Worm (Caenorhabditis elegans) whole organism, L1 larva: Measurements from ENCODE around the gene Y66D12A.24.

Experiments used
- Y116A8C.19 ChIP-seq: sonication (generic microtip); optimal IDR thresholded peaks from 2 replicates; lab custom pipeline; 2016; ENCODE audit warnings: missing compliant biosample characterization, missing genetic modification characterization, borderline replicate concordance
- ama-1 ChIP-seq: fragments of 150-350 bp; optimal IDR thresholded peaks from 2 replicates; lab custom pipeline; 2014
- blmp-1 ChIP-seq: fragments of 150-350 bp; optimal IDR thresholded peaks from 2 replicates; lab custom pipeline; 2014; ENCODE audit warnings: missing biosample characterization, missing genetic modification characterization
- efl-1 ChIP-seq, 4 experiments: fragments of 150-350 bp; optimal IDR thresholded peaks in 3 of 4; peaks in 1 of 4; 1 replicate in 1 of 4; 2 replicates in 3 of 4; lab custom pipeline; 2014; ENCODE audit warnings: missing biosample characterization in 2 of 4, missing genetic modification characterization in 2 of 4, missing genetic modification reagents in 2 of 4
- egl-27 ChIP-seq, 2 experiments: fragments of 150-350 bp in 1 of 2; sonication (generic microtip); optimal IDR thresholded peaks; 3 replicates each; lab custom pipeline; 2017 to 2018; ENCODE audit warnings: missing biosample characterization in 2 of 2, missing genetic modification characterization in 2 of 2, missing genetic modification reagents in 2 of 2
- fkh-10 ChIP-seq: sonication (generic microtip); optimal IDR thresholded peaks from 2 replicates; lab custom pipeline; 2017; ENCODE audit warnings: missing biosample characterization, missing genetic modification reagents, missing genetic modification characterization
- isw-1 ChIP-seq: fragments of 200-800 bp; sonication (Bioruptor generic); IDR thresholded peaks from 2 replicates; pipeline ENCODE4 v1.3.6; 2022; ENCODE audit warnings: missing genetic modification characterization, missing compliant biosample characterization
- lin-14 ChIP-seq: fragments of 200-800 bp; sonication (Bioruptor generic); optimal IDR thresholded peaks from 2 replicates; lab custom pipeline; 2018; ENCODE audit warnings: mild to moderate bottlenecking, missing genetic modification characterization, moderate library complexity, missing compliant biosample characterization
- lin-39 ChIP-seq: fragments of 150-350 bp; optimal IDR thresholded peaks from 2 replicates; lab custom pipeline; 2014; ENCODE audit warnings: missing biosample characterization, missing genetic modification reagents, missing genetic modification characterization
- mep-1 ChIP-seq: fragments of 150-350 bp; optimal IDR thresholded peaks from 2 replicates; lab custom pipeline; 2014; ENCODE audit warnings: missing biosample characterization, missing genetic modification characterization
- nhr-11 ChIP-seq: fragments of 150-350 bp; optimal IDR thresholded peaks from 2 replicates; lab custom pipeline; 2014; ENCODE audit warnings: missing biosample characterization, missing genetic modification characterization
- nhr-76 ChIP-seq: sonication (generic microtip); optimal IDR thresholded peaks from 2 replicates; lab custom pipeline; 2017; ENCODE audit warnings: missing biosample characterization, missing genetic modification characterization
- pag-3 ChIP-seq: sonication (generic microtip); optimal IDR thresholded peaks from 2 replicates; lab custom pipeline; 2017; ENCODE audit warnings: missing genetic modification characterization, mild to moderate bottlenecking, missing compliant biosample characterization, antibody characterized with exemption, borderline replicate concordance; ENCODE audit not compliant: insufficient read depth
- pqm-1 ChIP-seq: sonication (generic microtip); optimal IDR thresholded peaks from 3 replicates; lab custom pipeline; 2017; ENCODE audit warnings: missing biosample characterization, missing genetic modification characterization
- skn-1 ChIP-seq: fragments of 150-350 bp; optimal IDR thresholded peaks from 2 replicates; lab custom pipeline; 2014; ENCODE audit warnings: missing biosample characterization, missing genetic modification characterization
- sptf-1 ChIP-seq: fragments of 150-350 bp; optimal IDR thresholded peaks from 2 replicates; lab custom pipeline; 2014; ENCODE audit warnings: missing biosample characterization, missing genetic modification characterization
- sup-37 ChIP-seq: fragments of 200-800 bp; sonication (Bioruptor generic); optimal IDR thresholded peaks from 2 replicates; lab custom pipeline; 2018; ENCODE audit warnings: mild to moderate bottlenecking, missing genetic modification characterization, missing compliant biosample characterization
- unc-62 ChIP-seq: fragments of 150-350 bp; optimal IDR thresholded peaks from 2 replicates; lab custom pipeline; 2014; ENCODE audit warnings: missing biosample characterization, missing genetic modification reagents, missing genetic modification characterization
- unc-98 ChIP-seq: fragments of 200-800 bp; sonication (Bioruptor generic); IDR thresholded peaks from 2 replicates; pipeline ENCODE4 v1.3.6; 2022; ENCODE audit warnings: missing genetic modification characterization, missing compliant biosample characterization
- zip-4 ChIP-seq: fragments of 200-800 bp; sonication (Bioruptor generic); optimal IDR thresholded peaks from 2 replicates; lab custom pipeline; 2018; ENCODE audit warnings: mild to moderate bottlenecking, missing genetic modification characterization, moderate library complexity, missing compliant biosample characterization

The Y66D12A.24 gene

ce11 chrIII:11535453-11535852 lies 38.8 kb downstream of the Y66D12A.24 start:
- no peak for TF ChIP-seq zip-4
- TF ChIP-seq pag-3 (tag; lab: Kevin White, UChicago) = no peak
- TF ChIP-seq sup-37 = no peak
- no peak for TF ChIP-seq pqm-1 (tag; lab: Kevin White, UChicago)
- TF ChIP-seq skn-1 = no peak
- TF ChIP-seq isw-1 (GFP tag; lab: Robert Waterston, UW) = no peak
- TF ChIP-seq nhr-76 (tag; lab: Kevin White, UChicago) = no peak
- TF ChIP-seq sptf-1 (tag; lab: Kevin White, UChicago) = no peak
- no peak for TF ChIP-seq egl-27 (tag; optimal IDR thresholded peaks at IDR 0.05; lab: Kevin White, UChicago)
- TF ChIP-seq nhr-11 (tag; lab: Kevin White, UChicago) = no peak

ce11 chrIII:11544947-11545346 lies 48.3 kb downstream of the Y66D12A.24 start:
- TF ChIP-seq blmp-1 (tag; lab: Kevin White, UChicago) (no peak), mep-1 (no peak), unc-98 (no peak), unc-62 (GFP tag; lab: Kevin White, UChicago) (no peak), Y116A8C.19 (tag; lab: Kevin White, UChicago) (no peak), lin-39 (tag; lab: Kevin White, UChicago) (no peak)

ce11 chrIII:11548070-11548469 lies 51.4 kb downstream of the Y66D12A.24 start, which contains the start of gene Y66D12A.13:
Gene Y66D12A.13 (plus strand): TSS chrIII:11548370.
- no peak for TF ChIP-seq efl-1 (optimal IDR thresholded peaks at IDR 0.05; lab: Kevin White, UChicago)
- peak in 1 of 2 experiments; percentile 71 for TF ChIP-seq efl-1 (GFP tag; optimal IDR thresholded peaks at IDR 0.05 in 1 of 2; lab: Kevin White, UChicago)
- no peak for TF ChIP-seq ama-1 (lab: Kevin White, UChicago)
- no peak for TF ChIP-seq lin-14
- TF ChIP-seq fkh-10 (GFP tag; lab: Kevin White, UChicago) = no peak
- TF ChIP-seq, all 84 proteins: peak for 1
